Worm (Caenorhabditis elegans): Measurements from ENCODE around the gene C29F7.1.

C29F7.1 gene

ce11 chrX:13442446-13442845, 32.7 kb downstream of the C29F7.1 start (continued):
- no peak for TF ChIP-seq ztf-1 (GFP tag; conservative IDR thresholded peaks at IDR 0.05)
- TF ChIP-seq unc-55 (GFP tag; optimal IDR thresholded peaks at IDR 0.05), result peak; percentile 45
- peak; percentile 3 for TF ChIP-seq snpc-4 (tag; optimal IDR thresholded peaks at IDR 0.05)
- TF ChIP-seq elt-3 (tag; optimal IDR thresholded peaks at IDR 0.05), result no peak
- TF ChIP-seq blmp-1 (tag; optimal IDR thresholded peaks at IDR 0.05; ENCODE audit: insufficient read depth), result no peak
- no peak for TF ChIP-seq Y55F3AM.14 (GFP tag; optimal IDR thresholded peaks at IDR 0.05)
- no peak for TF ChIP-seq unc-62 (GFP tag; optimal IDR thresholded peaks at IDR 0.05)
- TF ChIP-seq skn-1 (tag; optimal IDR thresholded peaks at IDR 0.05), result no peak
- no peak for TF ChIP-seq nhr-25 (tag; optimal IDR thresholded peaks at IDR 0.05)
- no peak for TF ChIP-seq alr-1 (tag; optimal IDR thresholded peaks at IDR 0.05)
- TF ChIP-seq nhr-129 (tag; optimal IDR thresholded peaks at IDR 0.05), result peak; percentile 75
- no peak for TF ChIP-seq mdl-1 (tag; optimal IDR thresholded peaks at IDR 0.05)
- no peak for TF ChIP-seq nhr-11 (tag; optimal IDR thresholded peaks at IDR 0.05)
- no peak for TF ChIP-seq aly-2 (tag; optimal IDR thresholded peaks at IDR 0.05)
- no peak for TF ChIP-seq peb-1 (tag; optimal IDR thresholded peaks at IDR 0.05)
- TF ChIP-seq egl-27 (tag; optimal IDR thresholded peaks at IDR 0.05), result no peak

ce11 chrX:13443283-13443682, 33.5 kb downstream of the C29F7.1 start:
- TF ChIP-seq Y55F3AM.14 (GFP tag; optimal IDR thresholded peaks at IDR 0.05) (no peak), snpc-4 (tag; optimal IDR thresholded peaks at IDR 0.05) (no peak), gmeb-1 (tag; optimal IDR thresholded peaks at IDR 0.05) (no peak), fos-1 (tag; optimal IDR thresholded peaks at IDR 0.05) (no peak), R02D3.7 (tag; optimal IDR thresholded peaks at IDR 0.05) (no peak), nhr-11 (tag; optimal IDR thresholded peaks at IDR 0.05) (no peak), nhr-25 (tag; optimal IDR thresholded peaks at IDR 0.05) (no peak), dmd-4 (tag; optimal IDR thresholded peaks at IDR 0.05) (no peak), crh-2 (tag; optimal IDR thresholded peaks at IDR 0.05) (no peak), peb-1 (tag; optimal IDR thresholded peaks at IDR 0.05) (no peak), alr-1 (tag; optimal IDR thresholded peaks at IDR 0.05) (no peak), mbf-1 (tag; optimal IDR thresholded peaks at IDR 0.05) (no peak), lsy-2 (tag; optimal IDR thresholded peaks at IDR 0.05) (no peak), nhr-21 (tag; optimal IDR thresholded peaks at IDR 0.05) (no peak), lin-13 (GFP tag; optimal IDR thresholded peaks at IDR 0.05) (no peak), unc-55 (GFP tag; optimal IDR thresholded peaks at IDR 0.05) (no peak), nhr-6 (tag; optimal IDR thresholded peaks at IDR 0.05) (no peak), aly-2 (tag; optimal IDR thresholded peaks at IDR 0.05) (no peak), blmp-1 (tag; optimal IDR thresholded peaks at IDR 0.05; ENCODE audit: insufficient read depth) (no peak), mdl-1 (tag; optimal IDR thresholded peaks at IDR 0.05) (no peak)

ce11 chrX:13444267-13444666, 34.5 kb downstream of the C29F7.1 start:
- no peak for TF ChIP-seq R02D3.7 (tag; optimal IDR thresholded peaks at IDR 0.05)
- no peak for TF ChIP-seq elt-3 (tag; optimal IDR thresholded peaks at IDR 0.05)
- no peak for TF ChIP-seq ZK546.5 (tag; optimal IDR thresholded peaks at IDR 0.05)
- no peak for TF ChIP-seq ztf-11 (tag; optimal IDR thresholded peaks at IDR 0.05)
- no peak for TF ChIP-seq sem-4 (tag; optimal IDR thresholded peaks at IDR 0.05)
- TF ChIP-seq mbf-1 (tag; optimal IDR thresholded peaks at IDR 0.05), result no peak
- TF ChIP-seq nhr-10 (tag; optimal IDR thresholded peaks at IDR 0.05), result no peak
- TF ChIP-seq nhr-12 (tag; optimal IDR thresholded peaks at IDR 0.05), result no peak
- TF ChIP-seq elt-1 (tag; optimal IDR thresholded peaks at IDR 0.05), result no peak
- no peak for TF ChIP-seq lin-39 (tag; optimal IDR thresholded peaks at IDR 0.05)
- TF ChIP-seq peb-1 (tag; optimal IDR thresholded peaks at IDR 0.05), result no peak
- no peak for TF ChIP-seq sma-3 (GFP tag; optimal IDR thresholded peaks at IDR 0.05)
- no peak for TF ChIP-seq nhr-237 (tag; optimal IDR thresholded peaks at IDR 0.05)

- TF ChIP-seq dmd-4 (tag; optimal IDR thresholded peaks at IDR 0.05), result no peak
- no peak for TF ChIP-seq sma-3 (GFP tag; optimal IDR thresholded peaks at IDR 0.05)
- TF ChIP-seq nhr-77 (tag; optimal IDR thresholded peaks at IDR 0.05), result no peak
- no peak for TF ChIP-seq ceh-16 (tag; optimal IDR thresholded peaks at IDR 0.05)
- TF ChIP-seq zag-1 (tag; optimal IDR thresholded peaks at IDR 0.05), result no peak
- TF ChIP-seq aly-2 (tag; optimal IDR thresholded peaks at IDR 0.05), result no peak
- no peak for TF ChIP-seq C34F6.9 (tag; optimal IDR thresholded peaks at IDR 0.05)
- no peak for TF ChIP-seq nhr-25 (tag; optimal IDR thresholded peaks at IDR 0.05)
- TF ChIP-seq Y55F3AM.14 (GFP tag; optimal IDR thresholded peaks at IDR 0.05), result no peak
- no peak for TF ChIP-seq sma-9 (GFP tag; optimal IDR thresholded peaks at IDR 0.05)
- no peak for TF ChIP-seq sma-9 (tag; optimal IDR thresholded peaks at IDR 0.05)
- no peak for TF ChIP-seq unc-55 (GFP tag; optimal IDR thresholded peaks at IDR 0.05)
Observed at ce11 chrX:13446418-13446817, 36.7 kb downstream of the C29F7.1 start, which contains the start of gene set-8. Gene set-8, plus strand, starts transcription at chrX:13446718.
